Worm (Caenorhabditis elegans) whole organism, L4 larva: ENCODE data around the gene srab-7.

Source experiments
- F37D6.2 ChIP-seq: sonication (generic microtip); optimal IDR thresholded peaks from 2 replicates; lab custom pipeline; 2016; ENCODE audit warnings: mild to moderate bottlenecking, missing genetic modification characterization, missing compliant biosample characterization
- F44E2.7 ChIP-seq: fragments of 200-800 bp; sonication (Bioruptor generic); IDR thresholded peaks from 2 replicates; pipeline ENCODE4 v2.1.2; 2022; ENCODE audit warnings: missing genetic modification characterization, missing compliant biosample characterization
- T20F7.1 ChIP-seq: fragments of 200-800 bp; sonication (Bioruptor generic); optimal IDR thresholded peaks from 2 replicates; lab custom pipeline; 2018; ENCODE audit warnings: mild to moderate bottlenecking, missing genetic modification characterization, missing compliant biosample characterization
- Y48G9A.11 ChIP-seq: fragments of 200-800 bp; sonication (Bioruptor generic); IDR thresholded peaks from 2 replicates; pipeline ENCODE4 v1.3.6; 2022; ENCODE audit warnings: missing genetic modification reagents, missing genetic modification characterization, missing compliant biosample characterization
- ZK546.5 ChIP-seq, 2 experiments: sonication (generic microtip); optimal IDR thresholded peaks; 2 replicates each; lab custom pipeline; 2017; ENCODE audit warnings: missing biosample characterization in 2 of 2, missing genetic modification characterization in 2 of 2
- aha-1 ChIP-seq: fragments of 150-350 bp; peaks from one replicate; lab custom pipeline; 2014; ENCODE audit warnings: missing biosample characterization, missing genetic modification characterization
- ceh-28 ChIP-seq: fragments of 150-350 bp; optimal IDR thresholded peaks from 2 replicates; lab custom pipeline; 2014; ENCODE audit warnings: missing biosample characterization, missing genetic modification reagents, missing genetic modification characterization
- ctbp-1 ChIP-seq: fragments of 200-800 bp; sonication (Bioruptor generic); IDR thresholded peaks from 2 replicates; pipeline ENCODE4 v1.3.6; 2022; ENCODE audit warnings: missing genetic modification reagents, missing genetic modification characterization, missing compliant biosample characterization
- daf-16 ChIP-seq, 3 experiments: sonication (generic microtip); optimal IDR thresholded peaks; 2 replicates each; lab custom pipeline; 2016 to 2017; ENCODE audit warnings: missing genetic modification characterization in 3 of 3, missing genetic modification reagents in 3 of 3, mild to moderate bottlenecking in 2 of 3, missing compliant biosample characterization in 2 of 3, missing biosample characterization in 1 of 3, moderate library complexity in 1 of 3
- egl-43 ChIP-seq: fragments of 200-800 bp; sonication (Bioruptor generic); IDR thresholded peaks from 2 replicates; pipeline ENCODE4 v1.3.6; 2022; ENCODE audit warnings: missing genetic modification reagents, missing genetic modification characterization, missing compliant biosample characterization
- fkh-10 ChIP-seq: fragments of 150-350 bp; optimal IDR thresholded peaks from 2 replicates; lab custom pipeline; 2014; ENCODE audit warnings: missing biosample characterization, missing genetic modification reagents, missing genetic modification characterization
- gei-8 ChIP-seq: fragments of 200-800 bp; sonication (Bioruptor generic); optimal IDR thresholded peaks from 2 replicates; lab custom pipeline; 2018; ENCODE audit warnings: mild to moderate bottlenecking, missing genetic modification characterization, missing compliant biosample characterization
- jun-1 ChIP-seq: fragments of 150-350 bp; optimal IDR thresholded peaks from 2 replicates; lab custom pipeline; 2014; ENCODE audit warnings: missing biosample characterization, missing genetic modification reagents, missing genetic modification characterization
- lim-7 ChIP-seq: fragments of 200-800 bp; sonication (Bioruptor generic); IDR thresholded peaks from 2 replicates; pipeline ENCODE4 v1.3.6; 2022; ENCODE audit warnings: missing genetic modification characterization, missing compliant biosample characterization
- lin-15B ChIP-seq: fragments of 150-350 bp; sonication (generic microtip); optimal IDR thresholded peaks from 3 replicates; lab custom pipeline; 2014; ENCODE audit warnings: missing biosample characterization, missing genetic modification characterization
- mdt-29 ChIP-seq: fragments of 200-800 bp; sonication (Bioruptor generic); IDR thresholded peaks from 2 replicates; pipeline ENCODE4 v1.3.6; 2022; ENCODE audit warnings: missing genetic modification reagents, missing genetic modification characterization, missing compliant biosample characterization
- nhr-10 ChIP-seq: fragments of 150-350 bp; optimal IDR thresholded peaks from 2 replicates; lab custom pipeline; 2014; ENCODE audit warnings: missing biosample characterization, missing genetic modification characterization
- nhr-102 ChIP-seq: sonication (generic microtip); optimal IDR thresholded peaks from 2 replicates; lab custom pipeline; 2016; ENCODE audit warnings: mild to moderate bottlenecking, missing genetic modification characterization, moderate library complexity, missing compliant biosample characterization
- nhr-111 ChIP-seq: fragments of 200-800 bp; sonication (Bioruptor generic); optimal IDR thresholded peaks from 2 replicates; lab custom pipeline; 2018; ENCODE audit warnings: mild to moderate bottlenecking, missing genetic modification characterization, missing compliant biosample characterization
- nhr-28 ChIP-seq: fragments of 150-350 bp; optimal IDR thresholded peaks from 2 replicates; lab custom pipeline; 2014; ENCODE audit warnings: missing biosample characterization, missing genetic modification characterization
- php-3 ChIP-seq: fragments of 200-800 bp; sonication (Bioruptor generic); IDR thresholded peaks from 2 replicates; pipeline ENCODE4 v1.3.6; 2022; ENCODE audit warnings: missing genetic modification reagents, missing genetic modification characterization, missing compliant biosample characterization
- rbr-2 ChIP-seq: sonication (generic microtip); optimal IDR thresholded peaks from 2 replicates; lab custom pipeline; 2016; ENCODE audit warnings: missing genotype, missing genetic modification characterization, missing compliant biosample characterization
- saeg-2 ChIP-seq: fragments of 200-800 bp; sonication (Bioruptor generic); IDR thresholded peaks from 2 replicates; pipeline ENCODE4 v1.3.6; 2022; ENCODE audit warnings: missing genetic modification reagents, missing genetic modification characterization, missing compliant biosample characterization
- set-16 ChIP-seq: fragments of 200-800 bp; sonication (Bioruptor generic); IDR thresholded peaks from 2 replicates; pipeline ENCODE4 v1.3.6; 2022; ENCODE audit warnings: missing genetic modification reagents, missing genetic modification characterization, missing compliant biosample characterization
- snpc-4 ChIP-seq: fragments of 150-350 bp; optimal IDR thresholded peaks from 2 replicates; lab custom pipeline; 2014; ENCODE audit warnings: missing biosample characterization, missing genetic modification characterization
- unc-39 ChIP-seq: sonication (generic microtip); optimal IDR thresholded peaks from 2 replicates; lab custom pipeline; 2017; ENCODE audit warnings: missing biosample characterization, missing genetic modification characterization
- unc-62 ChIP-seq, 3 experiments: fragments of 150-350 bp in 1 of 3; sonication (generic microtip); optimal IDR thresholded peaks in 2 of 3; peaks in 1 of 3; 1 replicate in 1 of 3; 2 replicates in 2 of 3; lab custom pipeline; 2014 to 2017; ENCODE audit warnings: missing biosample characterization in 3 of 3, missing genetic modification characterization in 3 of 3, missing genetic modification reagents in 3 of 3, missing genotype in 1 of 3

srab-7 gene

ce11 chrV:3138488-3138887, 16.5 kb downstream of the srab-7 start, which contains the start of the genes irld-3 and F02C9.1:
Gene irld-3, minus strand, starts transcription at chrV:3138588.
Gene F02C9.1, plus strand, starts transcription at chrV:3138703.
- TF ChIP-seq unc-39 (tag; lab: Kevin White, UChicago), result no peak
- TF ChIP-seq unc-62 (GFP tag; optimal IDR thresholded peaks at IDR 0.05 in 1 of 2; lab: Kevin White, UChicago), result peak in 1 of 2 experiments; percentile 39
- no peak for TF ChIP-seq unc-62 (tag; optimal IDR thresholded peaks at IDR 0.05; lab: Kevin White, UChicago)

ce11 chrV:3133293-3133755, 21.6 kb downstream of the srab-7 start, which contains the start of gene F02C9.2:
Gene F02C9.2, plus strand, starts transcription at chrV:3133705.
- TF ChIP-seq ceh-28 (tag; lab: Kevin White, UChicago) (no peak), F37D6.2 (no peak), set-16 (GFP tag; lab: Robert Waterston, UW) (peak; percentile 76)

DNA sequence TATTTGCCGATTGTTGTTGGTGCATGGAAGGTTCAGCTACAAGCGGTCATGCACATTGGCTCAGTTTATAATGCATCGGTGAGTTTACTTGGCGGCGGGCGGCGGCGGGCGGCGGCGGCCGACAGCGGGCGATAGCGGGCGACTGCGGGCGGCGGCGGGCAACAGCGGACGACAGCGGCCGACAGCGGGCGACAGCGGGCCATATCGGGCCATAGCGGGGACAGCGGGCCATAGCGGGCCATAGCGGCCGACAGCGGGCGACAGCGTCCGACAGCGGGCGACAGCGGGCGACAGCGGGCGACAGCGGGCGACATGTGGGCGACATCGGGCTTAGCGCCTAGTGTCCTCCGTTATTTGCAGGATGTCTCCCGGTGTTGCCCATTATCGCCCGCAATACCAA, 22.9 kb downstream of the srab-7 start:
- TF ChIP-seq lim-7 (GFP tag; lab: Robert Waterston, UW) (no peak), F44E2.7 (GFP tag; lab: Robert Waterston, UW) (peak; percentile 62; the same call in 1 of the 2 replicates), Y48G9A.11 (peak; percentile 41; the same call in 1 of the 2 replicates), egl-43 (GFP tag; lab: Robert Waterston, UW) (0 out of 2 replicates have a peak, but pooled peaks have one; percentile 11), set-16 (GFP tag; lab: Robert Waterston, UW) (peak; percentile 99), nhr-10 (tag; lab: Kevin White, UChicago) (no peak)

ce11 chrV:3128803-3129202, 26.2 kb downstream of the srab-7 start, which contains the start of gene tat-6:
Gene tat-6, plus strand, starts transcription at chrV:3129103.
- TF ChIP-seq daf-16 (GFP tag; optimal IDR thresholded peaks at IDR 0.05; lab: Kevin White, UChicago), result no peak
- TF ChIP-seq daf-16 (tag; optimal IDR thresholded peaks at IDR 0.05; lab: Kevin White, UChicago), result no peak
- no peak for TF ChIP-seq mdt-29 (GFP tag; lab: Robert Waterston, UW)
- no peak for TF ChIP-seq ZK546.5 (tag; optimal IDR thresholded peaks at IDR 0.05; lab: Kevin White, UChicago)

ce11 chrV:3127670-3128069, 27.3 kb downstream of the srab-7 start, which contains the start of gene Y73C8C.10:
Gene Y73C8C.10, minus strand, starts transcription at chrV:3127770.
- TF ChIP-seq aha-1 (tag; lab: Kevin White, UChicago) (peak; percentile 32), jun-1 (tag; lab: Kevin White, UChicago) (no peak), fkh-10 (GFP tag; lab: Kevin White, UChicago) (no peak), nhr-28 (tag; lab: Kevin White, UChicago) (peak; percentile 64), nhr-102 (tag; lab: Kevin White, UChicago) (no peak)
- TF ChIP-seq, all 104 proteins: peak for 2

ce11 chrV:3124912-3125311, 30.1 kb downstream of the srab-7 start, which contains the start of gene Y73C8C.12:
Gene Y73C8C.12, plus strand, starts transcription at chrV:3125212.
- TF ChIP-seq aha-1 (tag; lab: Kevin White, UChicago) (peak; percentile 28), ctbp-1 (GFP tag; lab: Robert Waterston, UW) (no peak), T20F7.1 (GFP tag; lab: Kevin White, UChicago) (no peak)

DNA sequence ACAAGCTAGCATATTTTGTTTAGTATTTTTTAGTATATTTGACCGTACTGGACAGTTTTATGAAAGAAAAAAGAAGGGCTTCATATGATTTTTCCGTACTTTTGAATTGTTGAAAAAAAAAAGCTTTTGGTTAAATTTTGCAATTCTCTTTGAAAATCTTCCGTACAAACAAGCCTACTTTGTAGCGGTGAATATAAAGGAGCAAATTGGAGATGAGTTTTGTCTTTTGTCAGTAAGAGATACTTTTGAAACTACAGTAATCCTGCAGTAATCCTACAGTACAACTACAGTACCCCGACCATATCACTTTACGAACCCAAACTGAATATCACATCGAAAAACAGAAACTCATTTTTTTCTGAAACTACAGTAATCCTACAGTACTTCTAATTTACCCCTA, 32.6 kb downstream of the srab-7 start:
- TF ChIP-seq aha-1 (tag; lab: Kevin White, UChicago) (peak; percentile 93), rbr-2 (no peak)

ce11 chrV:3121743-3122142, 33.2 kb downstream of the srab-7 start, which contains the start of gene srt-56:
Gene srt-56, minus strand, starts transcription at chrV:3121843.
- TF ChIP-seq ZK546.5 (tag; optimal IDR thresholded peaks at IDR 0.05; lab: Kevin White, UChicago), result no peak
- no peak for TF ChIP-seq saeg-2 (GFP tag; lab: Robert Waterston, UW)
- TF ChIP-seq snpc-4 (tag; lab: Kevin White, UChicago), result no peak
- no peak for TF ChIP-seq php-3 (GFP tag; lab: Robert Waterston, UW)
- TF ChIP-seq aha-1 (tag; lab: Kevin White, UChicago), result peak; percentile 49
- no peak for TF ChIP-seq lin-15B
- TF ChIP-seq gei-8 (GFP tag; lab: Kevin White, UChicago), result no peak
- TF ChIP-seq nhr-111 (GFP tag; lab: Kevin White, UChicago), result no peak
